Worm (Caenorhabditis elegans) whole organism, mixed stage, embryonic: ENCODE results near the gene F22E12.3.

Experiments used
- hlh-1 ChIP-seq: fragments of 150-350 bp; optimal IDR thresholded peaks from 2 replicates; lab custom pipeline; 2014; ENCODE audit warnings: missing biosample characterization, missing genetic modification reagents, missing genetic modification characterization
- lin-13 ChIP-seq: fragments of 150-350 bp; optimal IDR thresholded peaks from 2 replicates; lab custom pipeline; 2014; ENCODE audit warnings: missing biosample characterization, missing genetic modification characterization
- nhr-237 ChIP-seq: fragments of 150-350 bp; optimal IDR thresholded peaks from 2 replicates; lab custom pipeline; 2014; ENCODE audit warnings: missing biosample characterization, missing genetic modification characterization
- nhr-28 ChIP-seq: fragments of 150-350 bp; optimal IDR thresholded peaks from 2 replicates; lab custom pipeline; 2014; ENCODE audit warnings: missing biosample characterization, missing genetic modification characterization
- snpc-4 ChIP-seq: fragments of 150-350 bp; optimal IDR thresholded peaks from 2 replicates; lab custom pipeline; 2014; ENCODE audit warnings: missing biosample characterization, missing genetic modification characterization
- unc-62 ChIP-seq: fragments of 150-350 bp; optimal IDR thresholded peaks from 2 replicates; lab custom pipeline; 2014; ENCODE audit warnings: missing biosample characterization, missing genetic modification reagents, missing genetic modification characterization

- TF ChIP-seq nhr-28 (tag; lab: Kevin White, UChicago) = no peak
- TF ChIP-seq hlh-1 (tag; lab: Kevin White, UChicago) = no peak
- TF ChIP-seq nhr-237 (tag; lab: Kevin White, UChicago) = no peak
- TF ChIP-seq lin-13 (tag; lab: Kevin White, UChicago) = no peak
- TF ChIP-seq snpc-4 (tag; lab: Kevin White, UChicago) = no peak
- no peak for TF ChIP-seq unc-62
Observed at ce11 chrV:10468190-10468589, 5.0 kb upstream of the F22E12.3 start, which contains the start of gene egl-9.
